Worm (Caenorhabditis elegans): ENCODE results near the gene abts-4.
A peak's percentile ranks its signal among the peaks of the same experiment; 100 is the strongest.

DNA sequence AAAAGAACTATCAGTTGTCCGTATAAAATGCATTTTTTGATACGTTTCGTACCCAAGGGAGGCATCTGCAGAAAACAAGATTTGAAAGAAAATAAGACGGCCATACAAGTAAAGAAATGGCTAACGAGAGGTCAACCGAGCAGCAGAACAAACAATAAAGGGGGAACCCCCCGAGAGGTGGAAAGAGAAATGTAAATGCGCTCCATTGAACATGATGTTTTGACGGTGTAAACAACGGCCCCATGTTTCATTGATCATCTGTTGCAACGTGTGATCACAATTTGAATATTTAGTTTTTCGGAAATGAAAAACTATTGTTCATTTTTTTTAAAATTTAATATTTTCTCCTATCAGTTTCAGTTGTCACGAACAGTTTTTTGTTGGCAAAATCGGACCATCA lies 31.9 kb downstream of the abts-4 start, which contains the start of gene K11G12.6:
- TF ChIP-seq ceh-82 (tag; optimal IDR thresholded peaks at IDR 0.05) (no peak), mdl-1 (tag; optimal IDR thresholded peaks at IDR 0.05) (peak; percentile 3 to 65), zag-1 (tag; optimal IDR thresholded peaks at IDR 0.05) (peak; percentile 36), sma-3 (GFP tag; optimal IDR thresholded peaks at IDR 0.05) (no peak), nhr-77 (tag; optimal IDR thresholded peaks at IDR 0.05) (no peak), nhr-12 (tag; optimal IDR thresholded peaks at IDR 0.05) (no peak), nhr-6 (tag; optimal IDR thresholded peaks at IDR 0.05) (no peak), lin-11 (tag; optimal IDR thresholded peaks at IDR 0.05) (no peak), mab-5 (tag; optimal IDR thresholded peaks at IDR 0.05) (no peak)

Data from whole organism, L2 larva.